Worm (Caenorhabditis elegans) whole organism, L4 larva: Measurements from ENCODE around the gene hot-2.

Experiments used
- F10B5.3 ChIP-seq: sonication (generic microtip); optimal IDR thresholded peaks from 2 replicates; lab custom pipeline; 2016; ENCODE audit warnings: mild to moderate bottlenecking, missing genetic modification characterization, missing compliant biosample characterization
- F44E2.7 ChIP-seq: fragments of 200-800 bp; sonication (Bioruptor generic); IDR thresholded peaks from 2 replicates; pipeline ENCODE4 v2.1.2; 2022; ENCODE audit warnings: missing genetic modification characterization, missing compliant biosample characterization
- F49E8.2 ChIP-seq: sonication (generic microtip); optimal IDR thresholded peaks from 2 replicates; lab custom pipeline; 2016; ENCODE audit warnings: missing compliant biosample characterization, mild to moderate bottlenecking, missing genetic modification characterization, borderline replicate concordance
- T20F7.1 ChIP-seq: fragments of 200-800 bp; sonication (Bioruptor generic); optimal IDR thresholded peaks from 2 replicates; lab custom pipeline; 2018; ENCODE audit warnings: mild to moderate bottlenecking, missing genetic modification characterization, missing compliant biosample characterization
- ZK546.5 ChIP-seq, 2 experiments: sonication (generic microtip); optimal IDR thresholded peaks; 2 replicates each; lab custom pipeline; 2017; ENCODE audit warnings: missing biosample characterization in 2 of 2, missing genetic modification characterization in 2 of 2
- arid-1 ChIP-seq: fragments of 200-800 bp; sonication (Bioruptor generic); conservative IDR thresholded peaks from 2 replicates; pipeline ENCODE4 v1.3.6; 2022; ENCODE audit warnings: missing genetic modification reagents, missing genetic modification characterization, missing compliant biosample characterization
- attf-4 ChIP-seq: sonication (generic microtip); optimal IDR thresholded peaks from 3 replicates; lab custom pipeline; 2017; ENCODE audit warnings: missing biosample characterization, missing genetic modification characterization
- ceh-20 ChIP-seq: fragments of 200-800 bp; sonication (Bioruptor generic); IDR thresholded peaks from 2 replicates; pipeline ENCODE4 v1.3.6; 2022; ENCODE audit warnings: missing genetic modification reagents, missing genetic modification characterization, missing compliant biosample characterization
- ceh-28 ChIP-seq: fragments of 150-350 bp; optimal IDR thresholded peaks from 2 replicates; lab custom pipeline; 2014; ENCODE audit warnings: missing biosample characterization, missing genetic modification reagents, missing genetic modification characterization
- ceh-32 ChIP-seq: sonication (generic microtip); optimal IDR thresholded peaks from 2 replicates; lab custom pipeline; 2016; ENCODE audit warnings: mild to moderate bottlenecking, missing genetic modification characterization, missing compliant biosample characterization; ENCODE audit not compliant: poor library complexity
- ceh-62 ChIP-seq: sonication (generic microtip); optimal IDR thresholded peaks from 2 replicates; lab custom pipeline; 2017; ENCODE audit warnings: missing biosample characterization, missing genetic modification characterization
- ceh-82 ChIP-seq: sonication (generic microtip); optimal IDR thresholded peaks from 2 replicates; lab custom pipeline; 2017; ENCODE audit warnings: missing biosample characterization, missing genetic modification characterization
- ces-1 ChIP-seq: fragments of 150-350 bp; sonication (generic microtip); optimal IDR thresholded peaks from 4 replicates; lab custom pipeline; 2014; ENCODE audit warnings: missing biosample characterization, missing genetic modification reagents, missing genetic modification characterization
- cey-2 ChIP-seq: sonication (generic microtip); optimal IDR thresholded peaks from 3 replicates; lab custom pipeline; 2017; ENCODE audit warnings: missing genetic modification characterization, mild to moderate bottlenecking, missing compliant biosample characterization, antibody characterized with exemption, borderline replicate concordance; ENCODE audit not compliant: insufficient read depth
- daf-16 ChIP-seq, 3 experiments: sonication (generic microtip); optimal IDR thresholded peaks; 2 replicates each; lab custom pipeline; 2016 to 2017; ENCODE audit warnings: missing genetic modification characterization in 3 of 3, missing genetic modification reagents in 3 of 3, mild to moderate bottlenecking in 2 of 3, missing compliant biosample characterization in 2 of 3, missing biosample characterization in 1 of 3, moderate library complexity in 1 of 3
- dmd-6 ChIP-seq: fragments of 200-800 bp; sonication (Bioruptor generic); IDR thresholded peaks from 2 replicates; pipeline ENCODE4 v1.3.6; 2022; ENCODE audit warnings: missing genetic modification reagents, missing genetic modification characterization, missing compliant biosample characterization
- dmd-9 ChIP-seq: fragments of 200-800 bp; sonication (Bioruptor generic); IDR thresholded peaks from 2 replicates; pipeline ENCODE4 v1.3.6; 2022; ENCODE audit warnings: missing genetic modification reagents, missing genetic modification characterization, missing compliant biosample characterization
- dve-1 ChIP-seq: sonication (generic microtip); optimal IDR thresholded peaks from 2 replicates; lab custom pipeline; 2017; ENCODE audit warnings: antibody characterized with exemption, mild to moderate bottlenecking, missing genetic modification characterization, missing compliant biosample characterization; ENCODE audit not compliant: insufficient read depth
- gei-8 ChIP-seq: fragments of 200-800 bp; sonication (Bioruptor generic); optimal IDR thresholded peaks from 2 replicates; lab custom pipeline; 2018; ENCODE audit warnings: mild to moderate bottlenecking, missing genetic modification characterization, missing compliant biosample characterization
- hif-1 ChIP-seq, 2 experiments: sonication (generic microtip); optimal IDR thresholded peaks; 2 replicates each; lab custom pipeline; 2016 to 2017; ENCODE audit warnings: missing compliant biosample characterization in 2 of 2, missing genetic modification characterization in 2 of 2, missing genetic modification reagents in 2 of 2, missing genotype in 2 of 2, mild to moderate bottlenecking in 1 of 2
- hlh-11 ChIP-seq: fragments of 200-800 bp; sonication (Bioruptor generic); optimal IDR thresholded peaks from 2 replicates; lab custom pipeline; 2018; ENCODE audit warnings: mild to moderate bottlenecking, missing genetic modification characterization, missing compliant biosample characterization
- hlh-30 ChIP-seq: sonication (generic microtip); optimal IDR thresholded peaks from 2 replicates; lab custom pipeline; 2017; ENCODE audit warnings: antibody characterized with exemption, mild to moderate bottlenecking, missing genetic modification characterization, missing compliant biosample characterization; ENCODE audit not compliant: insufficient read depth
- hmg-1.1 ChIP-seq: fragments of 200-800 bp; sonication (Bioruptor generic); IDR thresholded peaks from 2 replicates; pipeline ENCODE4 v1.3.6; 2022; ENCODE audit warnings: missing genetic modification reagents, missing genetic modification characterization, missing compliant biosample characterization
- lim-7 ChIP-seq: fragments of 200-800 bp; sonication (Bioruptor generic); IDR thresholded peaks from 2 replicates; pipeline ENCODE4 v1.3.6; 2022; ENCODE audit warnings: missing genetic modification characterization, missing compliant biosample characterization
- lin-13 ChIP-seq: fragments of 150-350 bp; optimal IDR thresholded peaks from 2 replicates; lab custom pipeline; 2014; ENCODE audit warnings: missing biosample characterization, missing genetic modification reagents, missing genetic modification characterization
- lin-38 ChIP-seq: fragments of 200-800 bp; sonication (Bioruptor generic); IDR thresholded peaks from 2 replicates; pipeline ENCODE4 v1.3.6; 2022; ENCODE audit warnings: missing genetic modification reagents, missing genetic modification characterization, missing compliant biosample characterization
- lir-3 ChIP-seq: sonication (generic microtip); optimal IDR thresholded peaks from 2 replicates; lab custom pipeline; 2016; ENCODE audit warnings: mild to moderate bottlenecking, missing genetic modification characterization, missing compliant biosample characterization
- mdl-1 ChIP-seq, 2 experiments: fragments of 150-350 bp in 1 of 2; sonication (generic microtip) in 1 of 2; optimal IDR thresholded peaks; 2 replicates each; lab custom pipeline; 2014 to 2017; ENCODE audit warnings: missing biosample characterization in 2 of 2, missing genetic modification characterization in 2 of 2
- mdt-29 ChIP-seq: fragments of 200-800 bp; sonication (Bioruptor generic); IDR thresholded peaks from 2 replicates; pipeline ENCODE4 v1.3.6; 2022; ENCODE audit warnings: missing genetic modification reagents, missing genetic modification characterization, missing compliant biosample characterization
- mep-1 ChIP-seq: fragments of 150-350 bp; sonication (generic microtip); optimal IDR thresholded peaks from 3 replicates; lab custom pipeline; 2014; ENCODE audit warnings: missing biosample characterization, missing genetic modification characterization
- mxl-3 ChIP-seq: fragments of 200-800 bp; sonication (Bioruptor generic); optimal IDR thresholded peaks from 2 replicates; lab custom pipeline; 2018; ENCODE audit warnings: mild to moderate bottlenecking, missing genetic modification characterization, missing compliant biosample characterization
- nhr-10 ChIP-seq: fragments of 150-350 bp; optimal IDR thresholded peaks from 2 replicates; lab custom pipeline; 2014; ENCODE audit warnings: missing biosample characterization, missing genetic modification characterization
- nhr-111 ChIP-seq: fragments of 200-800 bp; sonication (Bioruptor generic); optimal IDR thresholded peaks from 2 replicates; lab custom pipeline; 2018; ENCODE audit warnings: mild to moderate bottlenecking, missing genetic modification characterization, missing compliant biosample characterization
- nhr-28 ChIP-seq: fragments of 150-350 bp; optimal IDR thresholded peaks from 2 replicates; lab custom pipeline; 2014; ENCODE audit warnings: missing biosample characterization, missing genetic modification characterization
- nhr-41 ChIP-seq: fragments of 200-800 bp; sonication (Bioruptor generic); IDR thresholded peaks from 2 replicates; pipeline ENCODE4 v1.3.6; 2022; ENCODE audit warnings: missing genetic modification reagents, missing genetic modification characterization, missing compliant biosample characterization
- nhr-48 ChIP-seq: sonication (generic microtip); optimal IDR thresholded peaks from 2 replicates; lab custom pipeline; 2016; ENCODE audit warnings: mild to moderate bottlenecking, missing genetic modification characterization, missing compliant biosample characterization
- nhr-77 ChIP-seq: fragments of 150-350 bp; optimal IDR thresholded peaks from 2 replicates; lab custom pipeline; 2014; ENCODE audit warnings: missing biosample characterization, missing genetic modification characterization
- php-3 ChIP-seq: fragments of 200-800 bp; sonication (Bioruptor generic); IDR thresholded peaks from 2 replicates; pipeline ENCODE4 v1.3.6; 2022; ENCODE audit warnings: missing genetic modification reagents, missing genetic modification characterization, missing compliant biosample characterization
- pqm-1 ChIP-seq: sonication (generic microtip); optimal IDR thresholded peaks from 2 replicates; lab custom pipeline; 2017; ENCODE audit warnings: missing biosample characterization, missing genetic modification characterization
- sdz-12 ChIP-seq: fragments of 200-800 bp; sonication (Bioruptor generic); optimal IDR thresholded peaks from 2 replicates; lab custom pipeline; 2018; ENCODE audit warnings: mild to moderate bottlenecking, missing genetic modification characterization, missing compliant biosample characterization
- set-16 ChIP-seq: fragments of 200-800 bp; sonication (Bioruptor generic); IDR thresholded peaks from 2 replicates; pipeline ENCODE4 v1.3.6; 2022; ENCODE audit warnings: missing genetic modification reagents, missing genetic modification characterization, missing compliant biosample characterization
- snpc-4 ChIP-seq: fragments of 150-350 bp; optimal IDR thresholded peaks from 2 replicates; lab custom pipeline; 2014; ENCODE audit warnings: missing biosample characterization, missing genetic modification characterization
- spr-1 ChIP-seq: sonication (generic microtip); optimal IDR thresholded peaks from 2 replicates; lab custom pipeline; 2016; ENCODE audit warnings: mild to moderate bottlenecking, missing genetic modification characterization, missing compliant biosample characterization
- tag-97 ChIP-seq: fragments of 200-800 bp; sonication (Bioruptor generic); IDR thresholded peaks from 2 replicates; pipeline ENCODE4 v1.3.6; 2022; ENCODE audit warnings: missing genetic modification characterization, missing compliant biosample characterization
- tra-1 ChIP-seq: fragments of 200-800 bp; sonication (Bioruptor generic); IDR thresholded peaks from 2 replicates; pipeline ENCODE4 v1.3.6; 2022; ENCODE audit warnings: missing genetic modification reagents, missing genetic modification characterization, missing compliant biosample characterization
- unc-39 ChIP-seq: sonication (generic microtip); optimal IDR thresholded peaks from 2 replicates; lab custom pipeline; 2017; ENCODE audit warnings: missing biosample characterization, missing genetic modification characterization
- zip-11 ChIP-seq: fragments of 200-800 bp; sonication (Bioruptor generic); IDR thresholded peaks from 2 replicates; pipeline ENCODE4 v1.3.6; 2022; ENCODE audit warnings: missing genetic modification characterization, missing compliant biosample characterization
- zip-2 ChIP-seq: fragments of 150-350 bp; optimal IDR thresholded peaks from 2 replicates; lab custom pipeline; 2014; ENCODE audit warnings: missing biosample characterization, missing genetic modification characterization

The hot-2 gene

ce11 chrV:19203299-19203698, 28.7 kb downstream of the hot-2 start, which contains the start of gene Y39B6A.1:
Gene Y39B6A.1, minus strand, starts transcription at chrV:19203607.
- TF ChIP-seq hlh-11 (tag; lab: Kevin White, UChicago): peak; percentile 59
- peak in 1 of 2 experiments; percentile 34 for TF ChIP-seq mdl-1 (tag; optimal IDR thresholded peaks at IDR 0.05; lab: Kevin White, UChicago)
- TF ChIP-seq tra-1 (GFP tag; lab: Robert Waterston, UW): no peak
- peak; percentile 28 for TF ChIP-seq nhr-77 (tag; lab: Kevin White, UChicago)
- no peak for TF ChIP-seq ceh-82
- peak; percentile 15 for TF ChIP-seq mep-1 (tag; lab: Kevin White, UChicago)
- no peak for TF ChIP-seq zip-2 (tag; lab: Kevin White, UChicago)
- TF ChIP-seq dmd-6: peak; percentile 45
- TF ChIP-seq hlh-30: peak; percentile 14
- peak; percentile 62 for TF ChIP-seq nhr-28
- TF ChIP-seq pqm-1 (tag; lab: Kevin White, UChicago): peak; percentile 5
- no peak for TF ChIP-seq sdz-12 (GFP tag; lab: Kevin White, UChicago)
- no peak for TF ChIP-seq daf-16 (GFP tag; optimal IDR thresholded peaks at IDR 0.05; lab: Kevin White, UChicago)
- TF ChIP-seq daf-16 (tag; optimal IDR thresholded peaks at IDR 0.05; lab: Kevin White, UChicago): peak; percentile 47
- TF ChIP-seq dve-1 (tag; lab: Kevin White, UChicago): peak; percentile 70

DNA sequence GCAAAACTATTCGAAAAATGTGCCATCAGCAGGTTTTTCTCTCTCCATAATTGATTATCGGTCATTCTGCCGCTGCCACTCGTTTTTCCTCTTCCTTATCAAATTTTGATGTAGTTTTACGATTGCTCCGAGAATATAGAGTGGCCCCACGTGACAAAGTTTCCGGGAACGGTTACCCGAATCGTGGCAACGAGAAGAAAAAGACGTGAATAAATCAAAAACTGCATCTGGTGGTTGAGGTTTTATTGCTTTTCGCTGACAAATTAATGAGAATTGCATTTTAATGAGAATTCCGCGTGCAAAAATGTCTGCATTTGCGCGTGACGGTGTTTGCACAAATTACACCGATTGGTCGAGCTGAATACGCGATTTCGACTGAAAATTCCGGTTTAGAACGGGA, 30.9 kb downstream of the hot-2 start:
- TF ChIP-seq lin-38 (0 out of 2 replicates have a peak, but pooled peaks have one; percentile 18), unc-39 (tag; lab: Kevin White, UChicago) (no peak), attf-4 (tag; lab: Kevin White, UChicago) (no peak), F49E8.2 (no peak), hmg-1.1 (no peak), F44E2.7 (no peak), hlh-11 (tag; lab: Kevin White, UChicago) (peak; percentile 87), php-3 (peak; percentile 99), ceh-32 (tag; lab: Kevin White, UChicago) (no peak), hif-1 (tag; optimal IDR thresholded peaks at IDR 0.05; lab: Kevin White, UChicago) (peak in 1 of 2 experiments; percentile 2), cey-2 (tag; lab: Kevin White, UChicago) (no peak), daf-16 (GFP tag; optimal IDR thresholded peaks at IDR 0.05; lab: Kevin White, UChicago) (no peak), daf-16 (tag; optimal IDR thresholded peaks at IDR 0.05; lab: Kevin White, UChicago) (peak; percentile 74), dmd-9 (GFP tag; lab: Robert Waterston, UW) (no peak), spr-1 (no peak), lim-7 (GFP tag; lab: Robert Waterston, UW) (no peak), ceh-28 (no peak), ces-1 (GFP tag; lab: Kevin White, UChicago) (no peak), set-16 (no peak), nhr-41 (no peak), ZK546.5 (tag; optimal IDR thresholded peaks at IDR 0.05; lab: Kevin White, UChicago) (no peak), T20F7.1 (GFP tag; lab: Kevin White, UChicago) (no peak), nhr-48 (tag; lab: Kevin White, UChicago) (no peak), nhr-111 (GFP tag; lab: Kevin White, UChicago) (no peak), nhr-28 (peak; percentile 77), snpc-4 (tag; lab: Kevin White, UChicago) (no peak), mxl-3 (GFP tag; lab: Kevin White, UChicago) (peak; percentile 49), arid-1 (GFP tag; lab: Robert Waterston, UW) (no peak), gei-8 (GFP tag; lab: Kevin White, UChicago) (no peak), dmd-6 (peak; percentile 88), tag-97 (no peak), lin-13 (GFP tag; lab: Kevin White, UChicago) (no peak), dve-1 (tag; lab: Kevin White, UChicago) (peak; percentile 72), nhr-10 (tag; lab: Kevin White, UChicago) (no peak), zip-11 (GFP tag; lab: Robert Waterston, UW) (no peak), F10B5.3 (tag; lab: Kevin White, UChicago) (no peak), mdt-29 (GFP tag; lab: Robert Waterston, UW) (no peak), ceh-62 (tag; lab: Kevin White, UChicago) (no peak), ceh-20 (GFP tag; lab: Robert Waterston, UW) (peak; percentile 83), lir-3 (no peak)
